Worm (Caenorhabditis elegans): Measurements from ENCODE around the gene tbx-41.
A peak's percentile ranks its signal among the peaks of the same experiment; 100 is the strongest.

tbx-41 gene

ce11 chrX:1864946-1865345 lies at the start of gene tbx-41:
TSS of gene tbx-41 (plus strand) at chrX:1865246.
- no peak for TF ChIP-seq ceh-36 (tag; optimal IDR thresholded peaks at IDR 0.05)
- TF ChIP-seq ets-7 (tag; optimal IDR thresholded peaks at IDR 0.05): no peak
- TF ChIP-seq pes-1 (GFP tag; IDR thresholded peaks at IDR 0.05): no peak
- no peak for TF ChIP-seq ceh-13 (GFP tag; optimal IDR thresholded peaks at IDR 0.05)
- TF ChIP-seq hmbx-1 (tag; optimal IDR thresholded peaks at IDR 0.05): no peak
- TF ChIP-seq F13C5.2 (tag; optimal IDR thresholded peaks at IDR 0.05): no peak
- no peak for TF ChIP-seq B0310.2 (tag; optimal IDR thresholded peaks at IDR 0.05)
- no peak for TF ChIP-seq hnd-1 (tag; optimal IDR thresholded peaks at IDR 0.05)
- no peak for TF ChIP-seq aly-1 (tag; optimal IDR thresholded peaks at IDR 0.05)
- TF ChIP-seq scrt-1 (GFP tag; IDR thresholded peaks at IDR 0.05): no peak
- no peak for TF ChIP-seq tbx-37 (GFP tag; conservative IDR thresholded peaks at IDR 0.05)
- no peak for TF ChIP-seq ama-1 (optimal IDR thresholded peaks at IDR 0.05)
- TF ChIP-seq hmg-4 (GFP tag; optimal IDR thresholded peaks at IDR 0.05): no peak
- TF ChIP-seq tbx-11 (GFP tag; IDR thresholded peaks at IDR 0.05): no peak
- TF ChIP-seq flt-1 (GFP tag; IDR thresholded peaks at IDR 0.05): no peak
- no peak for TF ChIP-seq sea-1 (GFP tag; conservative IDR thresholded peaks at IDR 0.05)
- TF ChIP-seq tra-4 (tag; optimal IDR thresholded peaks at IDR 0.05): no peak

ce11 chrX:1816106-1816505 lies 48.9 kb upstream of the tbx-41 start, which contains the start of gene C14E2.7:
TSS of gene C14E2.7 (plus strand) at chrX:1816406.
- TF ChIP-seq tbx-37 (GFP tag; conservative IDR thresholded peaks at IDR 0.05): no peak
- no peak for TF ChIP-seq hmg-4 (GFP tag; optimal IDR thresholded peaks at IDR 0.05)
- no peak for TF ChIP-seq ets-7 (tag; optimal IDR thresholded peaks at IDR 0.05)
- TF ChIP-seq tra-4 (tag; optimal IDR thresholded peaks at IDR 0.05): no peak
- no peak for TF ChIP-seq pes-1 (GFP tag; IDR thresholded peaks at IDR 0.05)
- TF ChIP-seq B0310.2 (tag; optimal IDR thresholded peaks at IDR 0.05): no peak

ce11 chrX:1821235-1821634 lies 43.8 kb upstream of the tbx-41 start, which contains the start of gene C14E2.4:
TSS of gene C14E2.4 (minus strand) at chrX:1821335.
- no peak for TF ChIP-seq tbx-11 (GFP tag; IDR thresholded peaks at IDR 0.05)
- TF ChIP-seq ama-1 (optimal IDR thresholded peaks at IDR 0.05): no peak
- TF ChIP-seq sea-1 (GFP tag; conservative IDR thresholded peaks at IDR 0.05): no peak
- TF ChIP-seq flt-1 (GFP tag; IDR thresholded peaks at IDR 0.05): no peak
- no peak for TF ChIP-seq hmg-4 (GFP tag; optimal IDR thresholded peaks at IDR 0.05)
- no peak for TF ChIP-seq hnd-1 (tag; optimal IDR thresholded peaks at IDR 0.05)
- no peak for TF ChIP-seq ceh-36 (tag; optimal IDR thresholded peaks at IDR 0.05)
- TF ChIP-seq aly-1 (tag; optimal IDR thresholded peaks at IDR 0.05): no peak
- no peak for TF ChIP-seq pes-1 (GFP tag; IDR thresholded peaks at IDR 0.05)
- TF ChIP-seq F13C5.2 (tag; optimal IDR thresholded peaks at IDR 0.05): no peak
- no peak for TF ChIP-seq tra-4 (tag; optimal IDR thresholded peaks at IDR 0.05)
- no peak for TF ChIP-seq scrt-1 (GFP tag; IDR thresholded peaks at IDR 0.05)
- no peak for TF ChIP-seq B0310.2 (tag; optimal IDR thresholded peaks at IDR 0.05)
- no peak for TF ChIP-seq ets-7 (tag; optimal IDR thresholded peaks at IDR 0.05)
- TF ChIP-seq ceh-13 (GFP tag; optimal IDR thresholded peaks at IDR 0.05): no peak
- no peak for TF ChIP-seq tbx-37 (GFP tag; conservative IDR thresholded peaks at IDR 0.05)

ce11 chrX:1825290-1825832 lies 39.7 kb upstream of the tbx-41 start, which contains the start of gene C14E2.5:
TSS of gene C14E2.5 (minus strand) at chrX:1825340.
- TF ChIP-seq tra-4 (tag; optimal IDR thresholded peaks at IDR 0.05): no peak
- no peak for TF ChIP-seq ama-1 (optimal IDR thresholded peaks at IDR 0.05)
- TF ChIP-seq sea-1 (GFP tag; conservative IDR thresholded peaks at IDR 0.05): no peak

ce11 chrX:1826166-1826565 lies 38.9 kb upstream of the tbx-41 start, which contains the start of gene C14E2.1:
TSS of gene C14E2.1 (plus strand) at chrX:1826466.
- TF ChIP-seq sea-1 (GFP tag; conservative IDR thresholded peaks at IDR 0.05): no peak

- TF ChIP-seq sea-1 (GFP tag; conservative IDR thresholded peaks at IDR 0.05): no peak
- no peak for TF ChIP-seq F13C5.2 (tag; optimal IDR thresholded peaks at IDR 0.05)
- no peak for TF ChIP-seq hmbx-1 (tag; optimal IDR thresholded peaks at IDR 0.05)
- TF ChIP-seq ama-1 (optimal IDR thresholded peaks at IDR 0.05): no peak
Measured at ce11 chrX:1829937-1830336, 35.1 kb upstream of the tbx-41 start, which contains the start of gene C14E2.6. TSS of gene C14E2.6 (minus strand) at chrX:1830037.

ce11 chrX:1830475-1830874 lies 34.6 kb upstream of the tbx-41 start:
- no peak for TF ChIP-seq aly-1 (tag; optimal IDR thresholded peaks at IDR 0.05)
- TF ChIP-seq pes-1 (GFP tag; IDR thresholded peaks at IDR 0.05): no peak
- no peak for TF ChIP-seq hmg-4 (GFP tag; optimal IDR thresholded peaks at IDR 0.05)
- no peak for TF ChIP-seq hnd-1 (tag; optimal IDR thresholded peaks at IDR 0.05)
- no peak for TF ChIP-seq tbx-37 (GFP tag; conservative IDR thresholded peaks at IDR 0.05)
- no peak for TF ChIP-seq flt-1 (GFP tag; IDR thresholded peaks at IDR 0.05)
- TF ChIP-seq ceh-13 (GFP tag; optimal IDR thresholded peaks at IDR 0.05): no peak
- TF ChIP-seq F13C5.2 (tag; optimal IDR thresholded peaks at IDR 0.05): no peak
- no peak for TF ChIP-seq scrt-1 (GFP tag; IDR thresholded peaks at IDR 0.05)
- TF ChIP-seq hmbx-1 (tag; optimal IDR thresholded peaks at IDR 0.05): no peak
- TF ChIP-seq ets-7 (tag; optimal IDR thresholded peaks at IDR 0.05): no peak
- no peak for TF ChIP-seq tbx-11 (GFP tag; IDR thresholded peaks at IDR 0.05)
- TF ChIP-seq ama-1 (optimal IDR thresholded peaks at IDR 0.05): no peak
- no peak for TF ChIP-seq ceh-36 (tag; optimal IDR thresholded peaks at IDR 0.05)
- no peak for TF ChIP-seq B0310.2 (tag; optimal IDR thresholded peaks at IDR 0.05)
- TF ChIP-seq sea-1 (GFP tag; conservative IDR thresholded peaks at IDR 0.05): no peak
- no peak for TF ChIP-seq tra-4 (tag; optimal IDR thresholded peaks at IDR 0.05)

ce11 chrX:1837703-1838102 lies 27.3 kb upstream of the tbx-41 start:
- peak; percentile 75 for TF ChIP-seq sea-1 (GFP tag; conservative IDR thresholded peaks at IDR 0.05)
- TF ChIP-seq B0310.2 (tag; optimal IDR thresholded peaks at IDR 0.05): peak; percentile 42
- TF ChIP-seq ceh-36 (tag; optimal IDR thresholded peaks at IDR 0.05): peak; percentile 55
- TF ChIP-seq ceh-13 (GFP tag; optimal IDR thresholded peaks at IDR 0.05): peak; percentile 26
- TF ChIP-seq F13C5.2 (tag; optimal IDR thresholded peaks at IDR 0.05): peak; percentile 67
- TF ChIP-seq tbx-11 (GFP tag; IDR thresholded peaks at IDR 0.05): peak; percentile 64
- peak; percentile 61 for TF ChIP-seq hnd-1 (tag; optimal IDR thresholded peaks at IDR 0.05)
- TF ChIP-seq ets-7 (tag; optimal IDR thresholded peaks at IDR 0.05): no peak
- peak; percentile 72 for TF ChIP-seq flt-1 (GFP tag; IDR thresholded peaks at IDR 0.05)
- TF ChIP-seq tra-4 (tag; optimal IDR thresholded peaks at IDR 0.05): no peak
- TF ChIP-seq aly-1 (tag; optimal IDR thresholded peaks at IDR 0.05): no peak
- peak; percentile 78 for TF ChIP-seq scrt-1 (GFP tag; IDR thresholded peaks at IDR 0.05)
- peak; percentile 77 for TF ChIP-seq pes-1 (GFP tag; IDR thresholded peaks at IDR 0.05)
- peak; percentile 81 for TF ChIP-seq tbx-37 (GFP tag; conservative IDR thresholded peaks at IDR 0.05)
- TF ChIP-seq hmg-4 (GFP tag; optimal IDR thresholded peaks at IDR 0.05): peak; percentile 57
